Worm (Caenorhabditis elegans): ENCODE measurements around the gene srh-147.

ce11 chrV:15815962-15816432, 34.1 kb downstream of the srh-147 start, which contains the start of the genes fbxa-69 and F54B8.4:
- TF ChIP-seq ama-1 (optimal IDR thresholded peaks at IDR 0.05): no peak
- no peak for TF ChIP-seq scrt-1 (GFP tag; IDR thresholded peaks at IDR 0.05)
- TF ChIP-seq flt-1 (GFP tag; IDR thresholded peaks at IDR 0.05): no peak
- TF ChIP-seq tbx-37 (GFP tag; conservative IDR thresholded peaks at IDR 0.05): no peak
- no peak for TF ChIP-seq hmbx-1 (tag; optimal IDR thresholded peaks at IDR 0.05)
- TF ChIP-seq B0310.2 (tag; optimal IDR thresholded peaks at IDR 0.05): no peak
- no peak for TF ChIP-seq tra-4 (tag; optimal IDR thresholded peaks at IDR 0.05)
- no peak for TF ChIP-seq ceh-13 (GFP tag; optimal IDR thresholded peaks at IDR 0.05)
- TF ChIP-seq hmg-4 (GFP tag; optimal IDR thresholded peaks at IDR 0.05): no peak
- no peak for TF ChIP-seq ceh-36 (tag; optimal IDR thresholded peaks at IDR 0.05)
- TF ChIP-seq aly-1 (tag; optimal IDR thresholded peaks at IDR 0.05): no peak
- no peak for TF ChIP-seq hnd-1 (tag; optimal IDR thresholded peaks at IDR 0.05)

Data from whole organism, early embryonic.